Fruit fly (Drosophila melanogaster): Measurements from ENCODE around the gene Lcp65Af.

- no peak for TF ChIP-seq CG4496 (GFP tag; IDR thresholded peaks at IDR 0.05)
- no peak for TF ChIP-seq Ets98B (GFP tag; IDR thresholded peaks at IDR 0.05)
- no peak for TF ChIP-seq CG14655 (GFP tag; optimal IDR thresholded peaks at IDR 0.05)
- TF ChIP-seq gl (tag; optimal IDR thresholded peaks at IDR 0.05), result no peak
- no peak for TF ChIP-seq CG8301 (tag; optimal IDR thresholded peaks at IDR 0.05)
- no peak for TF ChIP-seq EcR (GFP tag; optimal IDR thresholded peaks at IDR 0.05)
These were observed 5.7 kb upstream of the Lcp65Af start, which contains the start of gene Cpr65Aw for dm6 chr3L:6142313-6142712.

Data from whole organism, pupa.